Worm (Caenorhabditis elegans) whole organism, L3 larva: ENCODE measurements around the gene dot-1.4.

Experiments used
- R02D3.7 ChIP-seq: fragments of 150-350 bp; optimal IDR thresholded peaks from 2 replicates; lab custom pipeline; 2014; ENCODE audit warnings: missing biosample characterization, missing genetic modification characterization
- ZK546.5 ChIP-seq: sonication (generic microtip); optimal IDR thresholded peaks from 2 replicates; lab custom pipeline; 2017; ENCODE audit warnings: missing biosample characterization, missing genetic modification characterization
- aly-2 ChIP-seq: fragments of 150-350 bp; optimal IDR thresholded peaks from 2 replicates; lab custom pipeline; 2014; ENCODE audit warnings: missing biosample characterization, missing genetic modification characterization
- ama-1 ChIP-seq: fragments of 150-350 bp; optimal IDR thresholded peaks from 2 replicates; lab custom pipeline; 2018
- ceh-16 ChIP-seq: sonication (generic microtip); optimal IDR thresholded peaks from 2 replicates; lab custom pipeline; 2017; ENCODE audit warnings: missing biosample characterization, missing genetic modification characterization
- ceh-28 ChIP-seq: fragments of 150-350 bp; optimal IDR thresholded peaks from 2 replicates; lab custom pipeline; 2014; ENCODE audit warnings: missing biosample characterization, missing genetic modification reagents, missing genetic modification characterization
- ceh-82 ChIP-seq: fragments of 150-350 bp; optimal IDR thresholded peaks from 2 replicates; lab custom pipeline; 2014; ENCODE audit warnings: missing biosample characterization, missing genetic modification characterization
- ceh-9 ChIP-seq: sonication (generic microtip); optimal IDR thresholded peaks from 2 replicates; lab custom pipeline; 2018; ENCODE audit warnings: missing biosample characterization, missing genetic modification characterization
- daf-12 ChIP-seq: fragments of 150-350 bp; optimal IDR thresholded peaks from 2 replicates; lab custom pipeline; 2014; ENCODE audit warnings: missing biosample characterization, missing genetic modification reagents, missing genetic modification characterization
- egl-27 ChIP-seq: sonication (generic microtip); optimal IDR thresholded peaks from 4 replicates; lab custom pipeline; 2017; ENCODE audit warnings: missing biosample characterization, missing genetic modification reagents, missing genetic modification characterization
- egl-5 ChIP-seq: fragments of 150-350 bp; optimal IDR thresholded peaks from 2 replicates; lab custom pipeline; 2017; ENCODE audit warnings: missing biosample characterization, missing genetic modification reagents, missing genetic modification characterization, inconsistent platforms
- elt-1 ChIP-seq: fragments of 150-350 bp; optimal IDR thresholded peaks from 2 replicates; lab custom pipeline; 2014; ENCODE audit warnings: missing biosample characterization, missing genetic modification characterization
- elt-2 ChIP-seq: sonication (generic microtip); optimal IDR thresholded peaks from 2 replicates; lab custom pipeline; 2016; ENCODE audit warnings: missing genetic modification reagents, mild to moderate bottlenecking, missing genetic modification characterization, missing compliant biosample characterization
- eor-1 ChIP-seq, 2 experiments: fragments of 150-350 bp; optimal IDR thresholded peaks; 2 replicates each; lab custom pipeline; 2014 to 2018; ENCODE audit warnings: missing biosample characterization in 2 of 2, missing genetic modification characterization in 2 of 2
- fkh-10 ChIP-seq: sonication (generic microtip); optimal IDR thresholded peaks from 2 replicates; lab custom pipeline; 2017; ENCODE audit warnings: missing biosample characterization, missing genetic modification reagents, missing genetic modification characterization
- fkh-2 ChIP-seq: fragments of 150-350 bp; optimal IDR thresholded peaks from 2 replicates; lab custom pipeline; 2014; ENCODE audit warnings: missing biosample characterization, missing genetic modification reagents, missing genetic modification characterization
- fos-1 ChIP-seq: fragments of 150-350 bp; optimal IDR thresholded peaks from 2 replicates; lab custom pipeline; 2014; ENCODE audit warnings: missing biosample characterization, missing genetic modification characterization
- hmg-11 ChIP-seq: sonication (generic microtip); optimal IDR thresholded peaks from 2 replicates; lab custom pipeline; 2016; ENCODE audit warnings: missing genetic modification characterization, missing compliant biosample characterization
- jun-1 ChIP-seq: fragments of 150-350 bp; optimal IDR thresholded peaks from 2 replicates; lab custom pipeline; 2014; ENCODE audit warnings: missing biosample characterization, missing genetic modification reagents, missing genetic modification characterization
- lin-15B ChIP-seq: fragments of 150-350 bp; optimal IDR thresholded peaks from 2 replicates; lab custom pipeline; 2014; ENCODE audit warnings: missing biosample characterization, missing genetic modification characterization
- lin-39 ChIP-seq: fragments of 150-350 bp; optimal IDR thresholded peaks from 2 replicates; lab custom pipeline; 2018; ENCODE audit warnings: missing biosample characterization, missing genetic modification reagents, missing genetic modification characterization
- lsy-12 ChIP-seq: sonication (generic microtip); optimal IDR thresholded peaks from 2 replicates; lab custom pipeline; 2016; ENCODE audit warnings: mild to moderate bottlenecking, missing genetic modification characterization, missing compliant biosample characterization
- mdl-1 ChIP-seq: fragments of 150-350 bp; optimal IDR thresholded peaks from 2 replicates; lab custom pipeline; 2014; ENCODE audit warnings: missing biosample characterization, missing genetic modification characterization
- mml-1 ChIP-seq: fragments of 150-350 bp; sonication (generic microtip); optimal IDR thresholded peaks from 3 replicates; lab custom pipeline; 2014; ENCODE audit warnings: missing biosample characterization, missing genetic modification characterization
- nfya-1 ChIP-seq: sonication (generic microtip); optimal IDR thresholded peaks from 2 replicates; lab custom pipeline; 2017; ENCODE audit warnings: missing genetic modification characterization, mild to moderate bottlenecking, missing compliant biosample characterization, antibody characterized with exemption, moderate library complexity; ENCODE audit not compliant: insufficient read depth
- nhr-11 ChIP-seq: fragments of 150-350 bp; optimal IDR thresholded peaks from 2 replicates; lab custom pipeline; 2014; ENCODE audit warnings: missing biosample characterization, missing genetic modification characterization
- nhr-12 ChIP-seq: fragments of 150-350 bp; optimal IDR thresholded peaks from 2 replicates; lab custom pipeline; 2014; ENCODE audit warnings: missing biosample characterization, missing genetic modification characterization
- nhr-23 ChIP-seq: fragments of 150-350 bp; optimal IDR thresholded peaks from 2 replicates; lab custom pipeline; 2014; ENCODE audit warnings: missing biosample characterization, missing genetic modification reagents, missing genetic modification characterization
- nhr-237 ChIP-seq: fragments of 150-350 bp; optimal IDR thresholded peaks from 2 replicates; lab custom pipeline; 2014; ENCODE audit warnings: missing biosample characterization, missing genetic modification characterization
- nhr-25 ChIP-seq: sonication (generic microtip); optimal IDR thresholded peaks from 2 replicates; lab custom pipeline; 2017; ENCODE audit warnings: missing biosample characterization, missing genetic modification characterization
- nhr-28 ChIP-seq: fragments of 150-350 bp; optimal IDR thresholded peaks from 2 replicates; lab custom pipeline; 2014; ENCODE audit warnings: missing biosample characterization, missing genetic modification characterization
- nhr-43 ChIP-seq: sonication (generic microtip); optimal IDR thresholded peaks from 2 replicates; lab custom pipeline; 2016; ENCODE audit warnings: mild to moderate bottlenecking, missing genetic modification characterization, missing compliant biosample characterization; ENCODE audit not compliant: poor library complexity, severe bottlenecking
- nhr-67 ChIP-seq: fragments of 150-350 bp; optimal IDR thresholded peaks from 2 replicates; lab custom pipeline; 2014; ENCODE audit warnings: missing biosample characterization, missing genetic modification characterization
- nhr-76 ChIP-seq: fragments of 150-350 bp; sonication (generic microtip); optimal IDR thresholded peaks from 5 replicates; lab custom pipeline; 2014; ENCODE audit warnings: missing biosample characterization, missing genetic modification characterization
- nhr-77 ChIP-seq: fragments of 150-350 bp; optimal IDR thresholded peaks from 2 replicates; lab custom pipeline; 2014; ENCODE audit warnings: missing biosample characterization, missing genetic modification characterization
- pha-4 ChIP-seq: fragments of 150-350 bp; optimal IDR thresholded peaks from 2 replicates; lab custom pipeline; 2014; ENCODE audit warnings: missing biosample characterization, missing genetic modification reagents, missing genetic modification characterization
- pqm-1 ChIP-seq: fragments of 150-350 bp; optimal IDR thresholded peaks from 2 replicates; lab custom pipeline; 2017; ENCODE audit warnings: missing biosample characterization, missing genetic modification characterization, inconsistent platforms
- sea-2 ChIP-seq: fragments of 150-350 bp; sonication (generic microtip); optimal IDR thresholded peaks from 4 replicates; lab custom pipeline; 2014; ENCODE audit warnings: missing biosample characterization, missing genetic modification reagents, missing genetic modification characterization
- skn-1 ChIP-seq: fragments of 150-350 bp; optimal IDR thresholded peaks from 2 replicates; lab custom pipeline; 2014; ENCODE audit warnings: missing biosample characterization, missing genetic modification characterization
- snpc-4 ChIP-seq: fragments of 150-350 bp; optimal IDR thresholded peaks from 2 replicates; lab custom pipeline; 2014; ENCODE audit warnings: missing biosample characterization, missing genetic modification characterization
- tbx-2 ChIP-seq: sonication (generic microtip); optimal IDR thresholded peaks from 2 replicates; lab custom pipeline; 2016; ENCODE audit warnings: mild to moderate bottlenecking, missing genetic modification characterization, missing compliant biosample characterization
- unc-39 ChIP-seq: sonication (generic microtip); optimal IDR thresholded peaks from 4 replicates; lab custom pipeline; 2017; ENCODE audit warnings: missing biosample characterization, missing genetic modification characterization
- unc-62 ChIP-seq: fragments of 150-350 bp; sonication (generic microtip); optimal IDR thresholded peaks from 4 replicates; lab custom pipeline; 2014; ENCODE audit warnings: missing biosample characterization, missing genetic modification reagents, missing genetic modification characterization
- zag-1 ChIP-seq: fragments of 150-350 bp; optimal IDR thresholded peaks from 2 replicates; lab custom pipeline; 2014; ENCODE audit warnings: missing biosample characterization, missing genetic modification characterization
- ztf-11 ChIP-seq: fragments of 150-350 bp; optimal IDR thresholded peaks from 2 replicates; lab custom pipeline; 2014; ENCODE audit warnings: missing biosample characterization, missing genetic modification characterization
- ztf-4 ChIP-seq: fragments of 150-350 bp; optimal IDR thresholded peaks from 2 replicates; lab custom pipeline; 2014; ENCODE audit warnings: missing biosample characterization, missing genetic modification characterization

dot-1.4 gene

ce11 chrX:11927585-11927984, 3.9 kb downstream of the dot-1.4 start, which contains the start of gene F55G7.4:
TSS of gene F55G7.4 (plus strand) at chrX:11927885.
- no peak for TF ChIP-seq ceh-9 (tag; lab: Kevin White, UChicago)
- TF ChIP-seq fos-1 (tag; lab: Kevin White, UChicago) = no peak
- no peak for TF ChIP-seq ztf-11 (tag; lab: Kevin White, UChicago)
- no peak for TF ChIP-seq eor-1 (tag; optimal IDR thresholded peaks at IDR 0.05; lab: Kevin White, UChicago)
- TF ChIP-seq nfya-1 (tag; lab: Kevin White, UChicago) = no peak
- no peak for TF ChIP-seq nhr-237 (tag; lab: Kevin White, UChicago)
- no peak for TF ChIP-seq ama-1 (lab: Kevin White, UChicago)
- TF ChIP-seq egl-27 = no peak
- no peak for TF ChIP-seq lin-39 (tag; lab: Kevin White, UChicago)
- TF ChIP-seq zag-1 (tag; lab: Kevin White, UChicago) = no peak
- no peak for TF ChIP-seq daf-12
- TF ChIP-seq snpc-4 (tag; lab: Kevin White, UChicago) = no peak
- no peak for TF ChIP-seq ceh-82
- no peak for TF ChIP-seq ZK546.5 (tag; lab: Kevin White, UChicago)
- TF ChIP-seq unc-62 (GFP tag; lab: Kevin White, UChicago) = no peak
- no peak for TF ChIP-seq jun-1
- no peak for TF ChIP-seq nhr-25 (tag; lab: Kevin White, UChicago)
- TF ChIP-seq nhr-28 (tag; lab: Kevin White, UChicago) = no peak
- no peak for TF ChIP-seq nhr-67 (tag; lab: Kevin White, UChicago)
- no peak for TF ChIP-seq elt-2 (tag; lab: Kevin White, UChicago)

DNA sequence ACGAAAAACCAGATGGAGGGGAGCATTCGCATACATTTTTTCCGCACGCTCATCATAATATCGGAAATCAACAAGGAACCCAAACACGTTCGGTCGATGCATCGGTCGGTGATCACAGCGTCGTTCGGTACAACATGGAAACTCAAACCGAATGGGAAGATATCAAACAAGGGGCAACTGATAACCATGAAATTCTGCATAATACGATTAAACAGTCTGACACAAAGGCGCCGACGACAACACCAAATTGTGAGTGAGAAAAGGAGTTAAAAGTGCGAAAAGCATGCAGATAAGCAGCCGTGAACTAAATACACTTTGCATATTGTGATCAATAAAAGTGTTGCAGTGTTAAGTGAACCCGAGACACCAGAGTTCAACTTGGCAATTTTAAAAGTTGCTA, 6.2 kb downstream of the dot-1.4 start:
- TF ChIP-seq fkh-10 (GFP tag; lab: Kevin White, UChicago) (no peak), nhr-28 (tag; lab: Kevin White, UChicago) (no peak), nhr-11 (tag; lab: Kevin White, UChicago) (no peak), pqm-1 (tag; lab: Kevin White, UChicago) (peak; percentile 3), ceh-82 (no peak), ceh-16 (tag; lab: Kevin White, UChicago) (no peak), nhr-237 (tag; lab: Kevin White, UChicago) (no peak), elt-2 (tag; lab: Kevin White, UChicago) (peak; percentile 77)

ce11 chrX:11924158-11924557, 7.3 kb downstream of the dot-1.4 start, which contains the start of gene F55G7.1:
TSS of gene F55G7.1 (plus strand) at chrX:11924433.
- no peak for TF ChIP-seq unc-39 (tag; lab: Kevin White, UChicago)
- TF ChIP-seq nhr-77 (tag; lab: Kevin White, UChicago) = peak; percentile 82
- no peak for TF ChIP-seq fkh-10 (GFP tag; lab: Kevin White, UChicago)
- no peak for TF ChIP-seq pqm-1 (tag; lab: Kevin White, UChicago)
- TF ChIP-seq nhr-28 (tag; lab: Kevin White, UChicago) = no peak
- no peak for TF ChIP-seq nhr-76
- peak; percentile 43 for TF ChIP-seq ceh-82
- no peak for TF ChIP-seq lin-39 (tag; lab: Kevin White, UChicago)
- TF ChIP-seq fkh-2 (tag; lab: Kevin White, UChicago) = no peak
- TF ChIP-seq zag-1 (tag; lab: Kevin White, UChicago) = no peak
- no peak for TF ChIP-seq mdl-1 (tag; lab: Kevin White, UChicago)
- TF ChIP-seq egl-5 (tag; lab: Kevin White, UChicago) = no peak
- TF ChIP-seq nhr-43 = peak; percentile 71
- TF ChIP-seq nhr-237 (tag; lab: Kevin White, UChicago) = no peak
- no peak for TF ChIP-seq ama-1 (lab: Kevin White, UChicago)
- no peak for TF ChIP-seq aly-2 (tag; lab: Kevin White, UChicago)
- TF ChIP-seq egl-27 = no peak
- TF ChIP-seq ztf-4 (tag; lab: Kevin White, UChicago) = no peak
- TF ChIP-seq unc-62 (GFP tag; lab: Kevin White, UChicago) = no peak
- no peak for TF ChIP-seq fos-1 (tag; lab: Kevin White, UChicago)
- TF ChIP-seq skn-1 = peak; percentile 19
- peak; percentile 66 for TF ChIP-seq tbx-2
- TF ChIP-seq daf-12 = no peak
- no peak for TF ChIP-seq nhr-23
- TF ChIP-seq hmg-11 (tag; lab: Kevin White, UChicago) = peak; percentile 20
- peak; percentile 28 for TF ChIP-seq elt-2 (tag; lab: Kevin White, UChicago)
- peak; percentile 25 for TF ChIP-seq nfya-1 (tag; lab: Kevin White, UChicago)
- no peak for TF ChIP-seq mml-1 (tag; lab: Kevin White, UChicago)
- TF ChIP-seq nhr-25 (tag; lab: Kevin White, UChicago) = peak; percentile 83
- TF ChIP-seq ceh-16 (tag; lab: Kevin White, UChicago) = no peak
- TF ChIP-seq jun-1 = peak; percentile 20
- TF ChIP-seq ceh-9 (tag; lab: Kevin White, UChicago) = no peak
- no peak for TF ChIP-seq sea-2 (GFP tag; lab: Kevin White, UChicago)
- peak; percentile 9 for TF ChIP-seq lsy-12 (tag; lab: Kevin White, UChicago)
- no peak for TF ChIP-seq elt-1
- TF ChIP-seq lin-15B = no peak
- TF ChIP-seq R02D3.7 = no peak
- peak; percentile 86 for TF ChIP-seq snpc-4 (tag; lab: Kevin White, UChicago)
- no peak for TF ChIP-seq ZK546.5 (tag; lab: Kevin White, UChicago)
- TF ChIP-seq pha-4 (tag; lab: Kevin White, UChicago) = no peak
- TF ChIP-seq ztf-11 (tag; lab: Kevin White, UChicago) = no peak
- TF ChIP-seq ceh-28 (tag; lab: Kevin White, UChicago) = peak; percentile 74
- no peak for TF ChIP-seq nhr-12 (tag; lab: Kevin White, UChicago)
- no peak for TF ChIP-seq nhr-11 (tag; lab: Kevin White, UChicago)
- TF ChIP-seq eor-1 (tag; optimal IDR thresholded peaks at IDR 0.05; lab: Kevin White, UChicago) = no peak
- TF ChIP-seq nhr-67 (tag; lab: Kevin White, UChicago) = no peak
